ENCODE assay signal across 4 fruit fly cellular contexts in genomic region chr3L:4412974-4413373, dm6.
TF ChIP-seq lines count a peak whose summit lies in the region.

No protein-coding gene starts in this region.

- TF ChIP-seq CTCF in whole organism, embryonic (GFP tag; optimal IDR thresholded peaks at IDR 0.05; lab: Kevin White, UChicago) = no peak

TF ChIP-seq in whole organism, adult, 20 proteins besides CTCF, POLR2A, EP300 and RAD21:
- TF ChIP-seq kay (GFP tag; lab: Kevin White, UChicago; ENCODE audit: borderline replicate concordance) = peak; percentile 75
- peak; percentile 41 for TF ChIP-seq toe (GFP tag; optimal IDR thresholded peaks at IDR 0.05; lab: Kevin White, UChicago)
- peak; percentile 44 for TF ChIP-seq CG12768 (GFP tag; optimal IDR thresholded peaks at IDR 0.05; lab: Kevin White, UChicago)
- peak; percentile 57 for TF ChIP-seq CG5204 (GFP tag; optimal IDR thresholded peaks at IDR 0.05; lab: Kevin White, UChicago)
- peak; percentile 81 to 89 for TF ChIP-seq cnc (optimal IDR thresholded peaks at IDR 0.05; lab: Kevin White, UChicago)
- no peak for TF ChIP-seq CG1620 (GFP tag; optimal IDR thresholded peaks at IDR 0.05; lab: Kevin White, UChicago)
- peak; percentile 15 for TF ChIP-seq CG7045 (GFP tag; optimal IDR thresholded peaks at IDR 0.05; lab: Kevin White, UChicago)
- TF ChIP-seq CG7101 (tag; optimal IDR thresholded peaks at IDR 0.05; lab: Kevin White, UChicago) = peak; percentile 9
- TF ChIP-seq bab1 (GFP tag; optimal IDR thresholded peaks at IDR 0.05; lab: Kevin White, UChicago) = no peak

TF ChIP-seq in whole organism, embryonic, 481 proteins besides CTCF, POLR2A, EP300 and RAD21 (continues in another document):
- peak; percentile 5 for TF ChIP-seq Jarid2 (GFP tag; optimal IDR thresholded peaks at IDR 0.05; lab: Kevin White, UChicago)
- no peak for TF ChIP-seq CG2116 (GFP tag; optimal IDR thresholded peaks at IDR 0.05; lab: Kevin White, UChicago)
- peak; percentile 10 for TF ChIP-seq CG3995 (GFP tag; optimal IDR thresholded peaks at IDR 0.05; lab: Kevin White, UChicago)
- TF ChIP-seq crc (GFP tag; optimal IDR thresholded peaks at IDR 0.05; lab: Kevin White, UChicago) = peak; percentile 5
- peak; percentile 56 for TF ChIP-seq lab (GFP tag; optimal IDR thresholded peaks at IDR 0.05; lab: Kevin White, UChicago)
- TF ChIP-seq CG4617 (GFP tag; optimal IDR thresholded peaks at IDR 0.05; lab: Kevin White, UChicago; ENCODE audit: borderline replicate concordance) = peak; percentile 2
- TF ChIP-seq Lim3 (GFP tag; IDR thresholded peaks at IDR 0.05; lab: Robert Waterston, UW) = 0 out of 2 replicates have a peak, but pooled peaks have one; percentile 22
- no peak for TF ChIP-seq CG31365 (tag; optimal IDR thresholded peaks at IDR 0.05; lab: Kevin White, UChicago)
- TF ChIP-seq CG8944 (GFP tag; optimal IDR thresholded peaks at IDR 0.05; lab: Kevin White, UChicago) = peak; percentile 12
- TF ChIP-seq D19B (GFP tag; optimal IDR thresholded peaks at IDR 0.05; lab: Kevin White, UChicago) = no peak
- TF ChIP-seq CG1603 (tag; optimal IDR thresholded peaks at IDR 0.05; lab: Kevin White, UChicago) = peak; percentile 38
- TF ChIP-seq CG9797 (GFP tag; optimal IDR thresholded peaks at IDR 0.05; lab: Kevin White, UChicago) = no peak
- TF ChIP-seq CG34224 (GFP tag; IDR thresholded peaks at IDR 0.05; lab: Robert Waterston, UW; ENCODE audit: partially characterized antibody) = 0 out of 3 replicates have a peak, but pooled peaks have one; percentile 9
- no peak for TF ChIP-seq dati (GFP tag; IDR thresholded peaks at IDR 0.05; lab: Robert Waterston, UW)
- TF ChIP-seq tup (GFP tag; optimal IDR thresholded peaks at IDR 0.05; lab: Kevin White, UChicago) = no peak
- TF ChIP-seq bab2 (GFP tag; optimal IDR thresholded peaks at IDR 0.05; lab: Kevin White, UChicago) = peak; percentile 12
- TF ChIP-seq Fer3 (tag; optimal IDR thresholded peaks at IDR 0.05; lab: Kevin White, UChicago) = peak; percentile 19
- peak; percentile 64 for TF ChIP-seq CG2120 (GFP tag; optimal IDR thresholded peaks at IDR 0.05; lab: Kevin White, UChicago)
- no peak for TF ChIP-seq Tbp (GFP tag; optimal IDR thresholded peaks at IDR 0.05; lab: Kevin White, UChicago)
- TF ChIP-seq Sry-δ (GFP tag; optimal IDR thresholded peaks at IDR 0.05; lab: Kevin White, UChicago) = no peak
- TF ChIP-seq Bdp1 (GFP tag; optimal IDR thresholded peaks at IDR 0.05; lab: Kevin White, UChicago) = peak; percentile 3
- peak; percentile 4 for TF ChIP-seq CG8089 (GFP tag; optimal IDR thresholded peaks at IDR 0.05; lab: Kevin White, UChicago)
- peak; percentile 71 for TF ChIP-seq CG32532 (GFP tag; IDR thresholded peaks at IDR 0.05; lab: Robert Waterston, UW)
- no peak for TF ChIP-seq CG10147 (GFP tag; optimal IDR thresholded peaks at IDR 0.05; lab: Kevin White, UChicago)
- TF ChIP-seq luna (GFP tag; optimal IDR thresholded peaks at IDR 0.05; lab: Kevin White, UChicago) = no peak
- no peak for TF ChIP-seq HLHmδ (GFP tag; optimal IDR thresholded peaks at IDR 0.05; lab: Kevin White, UChicago)
- TF ChIP-seq CG10654 (GFP tag; optimal IDR thresholded peaks at IDR 0.05; lab: Kevin White, UChicago) = no peak

TF ChIP-seq in whole organism, prepupa, 60 proteins besides CTCF, POLR2A, EP300 and RAD21:
- TF ChIP-seq CG11294 (GFP tag; IDR thresholded peaks at IDR 0.05; lab: Robert Waterston, UW) = peak; percentile 62
- TF ChIP-seq Lpt (GFP tag; optimal IDR thresholded peaks at IDR 0.05; lab: Kevin White, UChicago) = peak; percentile 24
- no peak for TF ChIP-seq CG1621 (tag; optimal IDR thresholded peaks at IDR 0.05; lab: Kevin White, UChicago)
- peak; percentile 48 for TF ChIP-seq Hr4 (GFP tag; optimal IDR thresholded peaks at IDR 0.05; lab: Kevin White, UChicago)
- TF ChIP-seq CG8119 (GFP tag; IDR thresholded peaks at IDR 0.05; lab: Robert Waterston, UW) = peak; percentile 33; the same call in 2 of the 3 replicates
- peak; percentile 47 for TF ChIP-seq CG32006 (GFP tag; optimal IDR thresholded peaks at IDR 0.05; lab: Kevin White, UChicago)
- TF ChIP-seq eg (GFP tag; IDR thresholded peaks at IDR 0.05; lab: Robert Waterston, UW) = peak; percentile 79
- TF ChIP-seq CG9139 (GFP tag; optimal IDR thresholded peaks at IDR 0.05; lab: Kevin White, UChicago) = no peak
- TF ChIP-seq CG6163 (GFP tag; IDR thresholded peaks at IDR 0.05; lab: Robert Waterston, UW) = peak; percentile 70; the same call in 2 of the 3 replicates
- TF ChIP-seq CG15336 (GFP tag; IDR thresholded peaks at IDR 0.05; lab: Robert Waterston, UW) = peak; percentile 53
- no peak for TF ChIP-seq Sox102F (GFP tag; optimal IDR thresholded peaks at IDR 0.05; lab: Kevin White, UChicago)
- peak; percentile 32 for TF ChIP-seq CG6276 (GFP tag; optimal IDR thresholded peaks at IDR 0.05; lab: Kevin White, UChicago)
- peak; percentile 51 for TF ChIP-seq Gug (GFP tag; IDR thresholded peaks at IDR 0.05; lab: Robert Waterston, UW)
- TF ChIP-seq CG31627 (GFP tag; optimal IDR thresholded peaks at IDR 0.05; lab: Kevin White, UChicago) = no peak
- TF ChIP-seq fkh (GFP tag; optimal IDR thresholded peaks at IDR 0.05; lab: Kevin White, UChicago) = no peak
- TF ChIP-seq net (GFP tag; optimal IDR thresholded peaks at IDR 0.05; lab: Kevin White, UChicago) = peak; percentile 17

TF ChIP-seq in whole organism, pupa, 21 proteins besides CTCF, POLR2A, EP300 and RAD21:
- TF ChIP-seq gl (tag; optimal IDR thresholded peaks at IDR 0.05; lab: Kevin White, UChicago) = no peak
- TF ChIP-seq CG14655 (GFP tag; optimal IDR thresholded peaks at IDR 0.05; lab: Kevin White, UChicago) = no peak
- TF ChIP-seq CG8301 (tag; optimal IDR thresholded peaks at IDR 0.05; lab: Kevin White, UChicago) = peak; percentile 4
- no peak for TF ChIP-seq CG13204 (GFP tag; optimal IDR thresholded peaks at IDR 0.05; lab: Kevin White, UChicago)
- TF ChIP-seq CG8159 (tag; optimal IDR thresholded peaks at IDR 0.05; lab: Kevin White, UChicago) = no peak
- TF ChIP-seq Ets98B (GFP tag; IDR thresholded peaks at IDR 0.05; lab: Robert Waterston, UW) = peak; percentile 60
- no peak for TF ChIP-seq EcR (GFP tag; optimal IDR thresholded peaks at IDR 0.05; lab: Kevin White, UChicago)
- no peak for TF ChIP-seq CG34367 (tag; optimal IDR thresholded peaks at IDR 0.05; lab: Kevin White, UChicago)
- TF ChIP-seq Pif1B (GFP tag; optimal IDR thresholded peaks at IDR 0.05; lab: Kevin White, UChicago) = no peak
- TF ChIP-seq D1 (tag; optimal IDR thresholded peaks at IDR 0.05; lab: Kevin White, UChicago) = no peak
- peak; percentile 79 for TF ChIP-seq CG4496 (GFP tag; IDR thresholded peaks at IDR 0.05; lab: Robert Waterston, UW)
- 0 out of 2 replicates have a peak, but pooled peaks have one; percentile 39 for TF ChIP-seq CG12605 (GFP tag; IDR thresholded peaks at IDR 0.05; lab: Robert Waterston, UW)
- TF ChIP-seq CG32121 (GFP tag; IDR thresholded peaks at IDR 0.05; lab: Robert Waterston, UW) = peak; percentile 67
- TF ChIP-seq CG9948 (tag; optimal IDR thresholded peaks at IDR 0.05; lab: Kevin White, UChicago) = no peak
- TF ChIP-seq Pif1A (GFP tag; optimal IDR thresholded peaks at IDR 0.05; lab: Kevin White, UChicago) = no peak
- peak; percentile 66; the same call in 1 of the 3 replicates for TF ChIP-seq fd96Ca (GFP tag; IDR thresholded peaks at IDR 0.05; lab: Robert Waterston, UW)
